Fruit fly (Drosophila melanogaster) whole organism, prepupa: ENCODE measurements around the gene CG43051.

ENCODE experiments used
- CG16779 ChIP-seq: fragments of 200-800 bp; sonication (Bioruptor generic); optimal IDR thresholded peaks from 3 replicates; lab custom pipeline; 2017; ENCODE audit warnings: missing biosample characterization, mild to moderate bottlenecking, missing genetic modification characterization
- CG6854 ChIP-seq: fragments of 200-800 bp; sonication (Bioruptor generic); optimal IDR thresholded peaks from 2 replicates; lab custom pipeline; 2017; ENCODE audit warnings: missing biosample characterization, mild to moderate bottlenecking, missing genetic modification characterization
- CG8119 ChIP-seq: fragments of 200-800 bp; sonication (Bioruptor generic); IDR thresholded peaks from 3 replicates; pipeline ENCODE4 v1.3.6; 2022; ENCODE audit warnings: missing biosample characterization, missing genetic modification characterization
- Eip75B ChIP-seq: fragments of 200-800 bp; sonication (Bioruptor generic); optimal IDR thresholded peaks from 3 replicates; lab custom pipeline; 2016; ENCODE audit warnings: missing biosample characterization, missing genetic modification characterization
- Eip78C ChIP-seq: fragments of 200-800 bp; sonication (Bioruptor generic); peaks from one replicate; lab custom pipeline; 2016; ENCODE audit warnings: missing biosample characterization, missing genetic modification characterization
- Eip93F ChIP-seq: fragments of 200-800 bp; sonication (Bioruptor generic); optimal IDR thresholded peaks from 2 replicates; lab custom pipeline; 2016; ENCODE audit warnings: missing biosample characterization, mild to moderate bottlenecking, missing genetic modification characterization
- Ets96B ChIP-seq: fragments of 200-800 bp; optimal IDR thresholded peaks from 2 replicates; lab custom pipeline; 2019; ENCODE audit warnings: missing biosample characterization, mild to moderate bottlenecking, missing genetic modification characterization, moderate library complexity
- Hr39 ChIP-seq: fragments of 200-800 bp; sonication (Bioruptor generic); optimal IDR thresholded peaks from 2 replicates; lab custom pipeline; 2016; ENCODE audit warnings: missing biosample characterization, missing genetic modification characterization
- Lpt ChIP-seq: fragments of 200-800 bp; sonication (Bioruptor generic); optimal IDR thresholded peaks from 3 replicates; lab custom pipeline; 2016; ENCODE audit warnings: missing biosample characterization, missing genetic modification characterization
- Met ChIP-seq: fragments of 200-800 bp; sonication (Bioruptor generic); optimal IDR thresholded peaks from 3 replicates; lab custom pipeline; 2016; ENCODE audit warnings: missing biosample characterization, missing genetic modification characterization
- dsx ChIP-seq: fragments of 200-800 bp; optimal IDR thresholded peaks from 3 replicates; lab custom pipeline; 2019; ENCODE audit warnings: missing biosample characterization, mild to moderate bottlenecking, missing genetic modification characterization, moderate library complexity; ENCODE audit not compliant: poor library complexity, severe bottlenecking
- fd59A ChIP-seq: fragments of 200-800 bp; sonication (Bioruptor generic); optimal IDR thresholded peaks from 2 replicates; lab custom pipeline; 2017; ENCODE audit warnings: missing biosample characterization, mild to moderate bottlenecking, missing genetic modification characterization, missing genetic modification reagents
- pdm3 ChIP-seq: fragments of 200-800 bp; sonication (Bioruptor generic); optimal IDR thresholded peaks from 3 replicates; lab custom pipeline; 2016; ENCODE audit warnings: missing biosample characterization, missing genetic modification characterization
- ss ChIP-seq, 2 experiments: fragments of 200-800 bp; sonication (Bioruptor generic); optimal IDR thresholded peaks; 2 replicates in 1 of 2; 3 replicates in 1 of 2; lab custom pipeline; 2017 to 2018; ENCODE audit warnings: mild to moderate bottlenecking in 2 of 2, missing biosample characterization in 2 of 2, missing genetic modification characterization in 2 of 2, moderate library complexity in 1 of 2

DNA sequence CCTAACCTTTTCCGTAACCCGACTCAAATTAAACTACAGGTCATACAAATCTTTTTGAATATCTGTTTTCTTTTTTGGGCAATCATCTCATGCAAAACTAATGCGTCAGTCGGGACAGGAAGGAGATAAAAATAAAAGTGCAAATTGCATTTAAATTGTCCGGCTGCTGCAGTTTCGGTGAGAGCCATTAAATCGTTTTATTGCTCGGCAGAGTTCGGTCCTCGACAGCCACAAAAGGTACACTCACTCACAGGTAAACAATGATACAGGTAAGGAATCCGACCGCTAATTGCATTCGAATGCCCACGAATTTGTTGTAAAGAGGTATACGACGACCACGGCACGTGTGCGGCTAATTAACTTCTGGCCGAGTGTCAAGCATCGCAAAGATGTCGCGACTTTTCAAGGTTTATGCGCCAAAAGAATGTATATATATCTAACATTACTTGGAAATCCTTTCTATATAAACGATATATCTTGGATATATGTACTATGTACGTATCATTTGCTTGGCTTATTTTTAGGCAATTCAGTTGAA is 41.2 kb upstream of the CG43051 start:
- TF ChIP-seq Ets96B (tag; lab: Kevin White, UChicago) (no peak), CG16779 (tag; lab: Kevin White, UChicago) (no peak), fd59A (GFP tag; lab: Kevin White, UChicago) (no peak), Met (GFP tag; lab: Kevin White, UChicago) (no peak), pdm3 (GFP tag; lab: Kevin White, UChicago) (no peak), Eip75B (GFP tag; lab: Kevin White, UChicago) (no peak), Lpt (no peak), ss (GFP tag; optimal IDR thresholded peaks at IDR 0.05; lab: Kevin White, UChicago) (no peak), Hr39 (GFP tag; lab: Kevin White, UChicago) (no peak), CG6854 (GFP tag; lab: Kevin White, UChicago) (no peak), Eip78C (GFP tag; lab: Kevin White, UChicago) (no peak), Eip93F (GFP tag; lab: Kevin White, UChicago) (no peak), dsx (GFP tag; lab: Kevin White, UChicago) (no peak), CG8119 (no peak)
